ENCODE assay signal across 2 worm cellular contexts in genomic region chrII:10660892-10661291, ce11.
TF ChIP-seq lines count a peak whose summit lies in the region.

TSS of gene marc-2 (minus strand) at chrII:10660992.

TF ChIP-seq in whole organism, L1 larva, 84 proteins besides CTCF, POLR2A, EP300 and RAD21:
- TF ChIP-seq nhr-85 (tag; lab: Kevin White, UChicago): peak; percentile 10
- no peak for TF ChIP-seq sup-37 (GFP tag; optimal IDR thresholded peaks at IDR 0.05; lab: Kevin White, UChicago)

TF ChIP-seq in whole organism, young adult, 124 proteins besides CTCF, POLR2A, EP300 and RAD21:
- TF ChIP-seq madf-6 (GFP tag; IDR thresholded peaks at IDR 0.05; lab: Robert Waterston, UW) (peak; percentile 38; the same call in 1 of the 2 replicates), sdz-38 (tag; optimal IDR thresholded peaks at IDR 0.05; lab: Kevin White, UChicago) (no peak), lsy-27 (tag; optimal IDR thresholded peaks at IDR 0.05; lab: Kevin White, UChicago; ENCODE audit: borderline replicate concordance, insufficient read depth) (no peak)
